Fruit fly (Drosophila melanogaster): ENCODE measurements around the gene CG7290.

CG7290 gene

DNA sequence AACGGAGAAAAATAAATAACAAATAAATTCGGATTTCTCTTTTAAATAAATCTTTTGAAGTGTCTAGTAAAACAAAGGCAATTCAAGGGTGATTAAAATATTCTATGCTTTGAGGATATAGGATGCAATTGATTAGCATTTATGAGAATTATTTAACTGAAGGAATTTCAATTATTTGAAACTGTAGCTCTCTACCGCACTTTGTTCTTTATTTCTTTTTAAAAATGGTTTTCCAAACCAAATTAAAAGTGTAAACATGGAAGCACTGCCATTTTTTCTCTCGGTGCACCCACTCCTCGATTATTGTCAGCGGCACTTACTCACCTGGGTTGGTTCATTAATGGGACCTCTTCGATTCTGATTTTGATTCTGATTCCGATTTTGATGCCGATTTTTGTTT, 37.7 kb downstream of the CG7290 start:
- TF ChIP-seq acj6 (GFP tag; optimal IDR thresholded peaks at IDR 0.05) (peak; percentile 25), spab (GFP tag; optimal IDR thresholded peaks at IDR 0.05) (no peak), CG1621 (tag; optimal IDR thresholded peaks at IDR 0.05) (no peak), CG6792 (GFP tag; optimal IDR thresholded peaks at IDR 0.05) (peak; percentile 11), CG8119 (GFP tag; IDR thresholded peaks at IDR 0.05) (no peak), Met (GFP tag; optimal IDR thresholded peaks at IDR 0.05) (peak; percentile 63), topi (GFP tag; optimal IDR thresholded peaks at IDR 0.05) (peak; percentile 46), CG15336 (GFP tag; IDR thresholded peaks at IDR 0.05) (no peak), Hr4 (GFP tag; optimal IDR thresholded peaks at IDR 0.05) (no peak), CG3919 (GFP tag; optimal IDR thresholded peaks at IDR 0.05) (peak; percentile 32), CG3032 (tag; optimal IDR thresholded peaks at IDR 0.05) (peak; percentile 39), CG11762 (GFP tag; optimal IDR thresholded peaks at IDR 0.05; ENCODE audit: insufficient read depth) (no peak), Ets21C (GFP tag; optimal IDR thresholded peaks at IDR 0.05) (peak; percentile 22), esn (GFP tag; optimal IDR thresholded peaks at IDR 0.05) (no peak), CG7368 (GFP tag; optimal IDR thresholded peaks at IDR 0.05) (no peak), CG6163 (GFP tag; IDR thresholded peaks at IDR 0.05) (no peak), fd85E (GFP tag; optimal IDR thresholded peaks at IDR 0.05) (no peak), svp (GFP tag) (peak; percentile 86), Sox102F (GFP tag; optimal IDR thresholded peaks at IDR 0.05) (peak; percentile 42), CG11294 (GFP tag; IDR thresholded peaks at IDR 0.05) (no peak), lz (GFP tag; optimal IDR thresholded peaks at IDR 0.05) (peak; percentile 43), CG10669 (GFP tag; optimal IDR thresholded peaks at IDR 0.05) (peak; percentile 37), CG8632 (GFP tag; optimal IDR thresholded peaks at IDR 0.05) (no peak), CG6276 (GFP tag; optimal IDR thresholded peaks at IDR 0.05) (no peak), Sox15 (GFP tag; optimal IDR thresholded peaks at IDR 0.05) (no peak), OdsH (GFP tag; optimal IDR thresholded peaks at IDR 0.05) (peak; percentile 27), salr (GFP tag; optimal IDR thresholded peaks at IDR 0.05) (no peak), net (GFP tag; optimal IDR thresholded peaks at IDR 0.05) (peak; percentile 5), Hr39 (GFP tag; optimal IDR thresholded peaks at IDR 0.05) (peak; percentile 61), Sox14 (GFP tag; optimal IDR thresholded peaks at IDR 0.05) (peak; percentile 34), dsx (GFP tag; optimal IDR thresholded peaks at IDR 0.05; ENCODE audit: poor library complexity, severe bottlenecking) (no peak), vri (GFP tag; optimal IDR thresholded peaks at IDR 0.05) (peak; percentile 10), CG31627 (GFP tag; optimal IDR thresholded peaks at IDR 0.05) (peak; percentile 53), Eip78C (GFP tag) (peak; percentile 88), CG4318 (GFP tag; optimal IDR thresholded peaks at IDR 0.05) (no peak), CG6808 (GFP tag; optimal IDR thresholded peaks at IDR 0.05) (peak; percentile 31), dac (GFP tag; optimal IDR thresholded peaks at IDR 0.05) (no peak), CG32006 (GFP tag; optimal IDR thresholded peaks at IDR 0.05) (no peak), Ets96B (tag; optimal IDR thresholded peaks at IDR 0.05) (peak; percentile 35), Smox (GFP tag; optimal IDR thresholded peaks at IDR 0.05) (peak; percentile 55), Blimp-1 (GFP tag; optimal IDR thresholded peaks at IDR 0.05) (no peak), cyc (GFP tag; optimal IDR thresholded peaks at IDR 0.05) (peak; percentile 45), fd59A (GFP tag; optimal IDR thresholded peaks at IDR 0.05) (no peak), CG10631 (GFP tag; optimal IDR thresholded peaks at IDR 0.05) (peak; percentile 39), Eip75B (GFP tag; optimal IDR thresholded peaks at IDR 0.05) (peak; percentile 35), pdm3 (GFP tag; optimal IDR thresholded peaks at IDR 0.05) (peak; percentile 10), fkh (GFP tag; optimal IDR thresholded peaks at IDR 0.05) (no peak), Gug (GFP tag; IDR thresholded peaks at IDR 0.05) (no peak), CG6854 (GFP tag; optimal IDR thresholded peaks at IDR 0.05) (no peak)

All from whole organism, prepupa.